Worm (Caenorhabditis elegans): ENCODE results near the gene C52E2.3.

- no peak for TF ChIP-seq mdl-1 (tag; optimal IDR thresholded peaks at IDR 0.05)
- no peak for TF ChIP-seq snpc-4 (tag; optimal IDR thresholded peaks at IDR 0.05)
- TF ChIP-seq elt-3 (tag; optimal IDR thresholded peaks at IDR 0.05) = no peak
- TF ChIP-seq egl-13 (tag; optimal IDR thresholded peaks at IDR 0.05) = no peak
- TF ChIP-seq fkh-10 (GFP tag; optimal IDR thresholded peaks at IDR 0.05) = no peak
Observed at ce11 chrII:1808217-1808616, 42.8 kb upstream of the C52E2.3 start, which contains the start of gene C08F1.8.

Data from whole organism, L1 larva.